ENCODE assay signal across 1 fruit fly cellular context in genomic region chr3R:23652525-23653108, dm6.
TF ChIP-seq lines count a peak whose summit lies in the region.

No protein-coding gene starts in this region.

TF ChIP-seq in whole organism, embryonic, 481 proteins besides CTCF, POLR2A, EP300 and RAD21 (continued from another document and continues in another):
- TF ChIP-seq trh (GFP tag; optimal IDR thresholded peaks at IDR 0.05; lab: Kevin White, UChicago) (no peak), CG2875 (GFP tag; optimal IDR thresholded peaks at IDR 0.05; lab: Kevin White, UChicago) (no peak), chn (GFP tag; optimal IDR thresholded peaks at IDR 0.05; lab: Kevin White, UChicago) (no peak), CG15073 (GFP tag; optimal IDR thresholded peaks at IDR 0.05; lab: Kevin White, UChicago) (no peak), phol (tag; optimal IDR thresholded peaks at IDR 0.05; lab: Kevin White, UChicago) (no peak), lov (optimal IDR thresholded peaks at IDR 0.05; lab: Kevin White, UChicago) (no peak), lov (GFP tag; IDR thresholded peaks at IDR 0.05; lab: Robert Waterston, UW) (no peak), bcd (GFP tag; optimal IDR thresholded peaks at IDR 0.05; lab: Kevin White, UChicago) (peak; percentile 72), CG7271 (tag; optimal IDR thresholded peaks at IDR 0.05; lab: Kevin White, UChicago) (no peak), gce (GFP tag; IDR thresholded peaks at IDR 0.05; lab: Robert Waterston, UW) (peak; percentile 24; the same call in 1 of the 3 replicates), ara (GFP tag; IDR thresholded peaks at IDR 0.05; lab: Robert Waterston, UW) (no peak), CG11696 (GFP tag; IDR thresholded peaks at IDR 0.05; lab: Robert Waterston, UW) (peak; percentile 67), sens-2 (GFP tag; IDR thresholded peaks at IDR 0.05; lab: Robert Waterston, UW) (0 out of 2 replicates have a peak, but pooled peaks have one; percentile 16), Abd-B (GFP tag; optimal IDR thresholded peaks at IDR 0.05; lab: Kevin White, UChicago) (peak; percentile 11), CG6175 (GFP tag; IDR thresholded peaks at IDR 0.05; lab: Robert Waterston, UW) (peak; percentile 67; the same call in 2 of the 3 replicates), CG12391 (tag; optimal IDR thresholded peaks at IDR 0.05; lab: Kevin White, UChicago) (no peak), cas (GFP tag; IDR thresholded peaks at IDR 0.05; lab: Robert Waterston, UW) (no peak), ase (GFP tag; IDR thresholded peaks at IDR 0.05; lab: Robert Waterston, UW) (no peak), CG8765 (GFP tag; IDR thresholded peaks at IDR 0.05; lab: Robert Waterston, UW) (no peak), CG13123 (GFP tag; optimal IDR thresholded peaks at IDR 0.05; lab: Kevin White, UChicago) (peak; percentile 26), pho (GFP tag; optimal IDR thresholded peaks at IDR 0.05; lab: Kevin White, UChicago) (peak; percentile 77), CG4854 (GFP tag; optimal IDR thresholded peaks at IDR 0.05; lab: Kevin White, UChicago) (peak; percentile 64), CG33213 (GFP tag; optimal IDR thresholded peaks at IDR 0.05; lab: Kevin White, UChicago) (peak; percentile 60), Eip74EF (GFP tag; optimal IDR thresholded peaks at IDR 0.05; lab: Kevin White, UChicago) (peak in 1 of 2 experiments; percentile 7), slp2 (GFP tag; optimal IDR thresholded peaks at IDR 0.05; lab: Kevin White, UChicago) (no peak), Dp (GFP tag; optimal IDR thresholded peaks at IDR 0.05; lab: Kevin White, UChicago) (no peak), gfzf (GFP tag; optimal IDR thresholded peaks at IDR 0.05; lab: Kevin White, UChicago) (no peak), en (GFP tag; optimal IDR thresholded peaks at IDR 0.05; lab: Kevin White, UChicago) (no peak), ind (GFP tag; optimal IDR thresholded peaks at IDR 0.05; lab: Kevin White, UChicago) (peak; percentile 23), CG17829 (tag; optimal IDR thresholded peaks at IDR 0.05; lab: Kevin White, UChicago) (no peak), stwl (tag; optimal IDR thresholded peaks at IDR 0.05; lab: Kevin White, UChicago) (no peak), CG12219 (GFP tag; optimal IDR thresholded peaks at IDR 0.05; lab: Kevin White, UChicago) (peak; percentile 12), CG7357 (GFP tag; IDR thresholded peaks at IDR 0.05; lab: Robert Waterston, UW) (peak; percentile 37; the same call in 1 of the 3 replicates), GATAe (GFP tag; conservative IDR thresholded peaks at IDR 0.05; lab: Robert Waterston, UW) (no peak; the same call in 1 of the 2 replicates), CG31224 (GFP tag; IDR thresholded peaks at IDR 0.05; lab: Robert Waterston, UW) (peak; percentile 41; the same call in 1 of the 2 replicates), Hmx (GFP tag; optimal IDR thresholded peaks at IDR 0.05; lab: Kevin White, UChicago) (no peak), CG34376 (GFP tag; optimal IDR thresholded peaks at IDR 0.05; lab: Kevin White, UChicago) (peak; percentile 30), CG10366 (GFP tag; IDR thresholded peaks at IDR 0.05; lab: Robert Waterston, UW) (peak; percentile 36; the same call in 1 of the 2 replicates), E2f1 (GFP tag; IDR thresholded peaks at IDR 0.05; lab: Robert Waterston, UW) (peak; percentile 25; the same call in 1 of the 2 replicates), ham (GFP tag; IDR thresholded peaks at IDR 0.05; lab: Robert Waterston, UW) (no peak), CG18262 (tag; optimal IDR thresholded peaks at IDR 0.05; lab: Kevin White, UChicago) (no peak), CG10209 (GFP tag; optimal IDR thresholded peaks at IDR 0.05; lab: Kevin White, UChicago) (peak; percentile 78), Opbp (GFP tag; IDR thresholded peaks at IDR 0.05; lab: Robert Waterston, UW; ENCODE audit: partially characterized antibody) (no peak), CG10321 (GFP tag; IDR thresholded peaks at IDR 0.05; lab: Robert Waterston, UW) (peak; percentile 70), CG13775 (GFP tag; optimal IDR thresholded peaks at IDR 0.05; lab: Kevin White, UChicago) (peak; percentile 48), HLH4C (GFP tag; IDR thresholded peaks at IDR 0.05; lab: Robert Waterston, UW; ENCODE audit: partially characterized antibody) (no peak), stc (GFP tag; IDR thresholded peaks at IDR 0.05; lab: Robert Waterston, UW) (peak; percentile 50; the same call in 1 of the 2 replicates), bowl (GFP tag; IDR thresholded peaks at IDR 0.05; lab: Robert Waterston, UW) (no peak), dysf (GFP tag; IDR thresholded peaks at IDR 0.05; lab: Robert Waterston, UW) (peak; percentile 78; the same call in 2 of the 3 replicates), CG30431 (GFP tag; optimal IDR thresholded peaks at IDR 0.05; lab: Kevin White, UChicago) (peak; percentile 6), H15 (GFP tag; IDR thresholded peaks at IDR 0.05; lab: Robert Waterston, UW) (no peak), pros (GFP tag; optimal IDR thresholded peaks at IDR 0.05; lab: Kevin White, UChicago) (no peak), org-1 (GFP tag; optimal IDR thresholded peaks at IDR 0.05; lab: Kevin White, UChicago) (peak; percentile 56), gcm2 (GFP tag; optimal IDR thresholded peaks at IDR 0.05; lab: Kevin White, UChicago) (peak; percentile 27), ATbp (GFP tag; optimal IDR thresholded peaks at IDR 0.05; lab: Kevin White, UChicago) (peak; percentile 33), CG10274 (GFP tag; optimal IDR thresholded peaks at IDR 0.05; lab: Kevin White, UChicago) (peak; percentile 71), Dref (GFP tag; IDR thresholded peaks at IDR 0.05; lab: Robert Waterston, UW) (no peak), CG10462 (GFP tag; optimal IDR thresholded peaks at IDR 0.05; lab: Kevin White, UChicago) (no peak), Six4 (GFP tag; optimal IDR thresholded peaks at IDR 0.05; lab: Kevin White, UChicago) (no peak), CG34422 (GFP tag; IDR thresholded peaks at IDR 0.05; lab: Robert Waterston, UW) (peak; percentile 53; the same call in 1 of the 3 replicates), insv (GFP tag; optimal IDR thresholded peaks at IDR 0.05; lab: Kevin White, UChicago) (no peak), jumu (GFP tag; optimal IDR thresholded peaks at IDR 0.05; lab: Kevin White, UChicago) (peak; percentile 4), ken (GFP tag; IDR thresholded peaks at IDR 0.05; lab: Robert Waterston, UW) (no peak), Dek (tag; optimal IDR thresholded peaks at IDR 0.05; lab: Kevin White, UChicago) (peak; percentile 60), CG18619 (GFP tag; optimal IDR thresholded peaks at IDR 0.05; lab: Kevin White, UChicago) (peak; percentile 78), mirr (GFP tag; optimal IDR thresholded peaks at IDR 0.05; lab: Kevin White, UChicago) (peak; percentile 86), CG8388 (GFP tag; optimal IDR thresholded peaks at IDR 0.05; lab: Kevin White, UChicago) (no peak), CG16863 (GFP tag; optimal IDR thresholded peaks at IDR 0.05; lab: Kevin White, UChicago) (peak; percentile 12), D19A (tag; optimal IDR thresholded peaks at IDR 0.05; lab: Kevin White, UChicago) (no peak), Mrtf (GFP tag; IDR thresholded peaks at IDR 0.05; lab: Robert Waterston, UW) (peak; percentile 49; the same call in 1 of the 3 replicates), prd (optimal IDR thresholded peaks at IDR 0.05; lab: Kevin White, UChicago) (no peak), prd (GFP tag; IDR thresholded peaks at IDR 0.05; lab: Robert Waterston, UW) (no peak; the same call in 2 of the 3 replicates), fd64A (GFP tag; optimal IDR thresholded peaks at IDR 0.05; lab: Kevin White, UChicago) (no peak), CG6813 (GFP tag; optimal IDR thresholded peaks at IDR 0.05; lab: Kevin White, UChicago) (peak; percentile 65), Max (GFP tag; optimal IDR thresholded peaks at IDR 0.05; lab: Kevin White, UChicago) (no peak), run (tag; optimal IDR thresholded peaks at IDR 0.05; lab: Kevin White, UChicago) (peak; percentile 16), CG12942 (GFP tag; optimal IDR thresholded peaks at IDR 0.05; lab: Kevin White, UChicago) (peak; percentile 51), HLH54F (GFP tag; optimal IDR thresholded peaks at IDR 0.05; lab: Kevin White, UChicago) (peak; percentile 31), CG8924 (tag; optimal IDR thresholded peaks at IDR 0.05; lab: Kevin White, UChicago) (peak; percentile 34), schlank (tag; optimal IDR thresholded peaks at IDR 0.05; lab: Kevin White, UChicago) (peak; percentile 83), sna (GFP tag; IDR thresholded peaks at IDR 0.05; lab: Robert Waterston, UW; ENCODE audit: partially characterized antibody) (no peak), Jarid2 (GFP tag; optimal IDR thresholded peaks at IDR 0.05; lab: Kevin White, UChicago) (peak; percentile 41), D (optimal IDR thresholded peaks at IDR 0.05; lab: Kevin White, UChicago) (no peak), D (GFP tag; optimal IDR thresholded peaks at IDR 0.05; lab: Kevin White, UChicago) (no peak), fru (optimal IDR thresholded peaks at IDR 0.05; lab: Kevin White, UChicago) (no peak), CG3847 (GFP tag; IDR thresholded peaks at IDR 0.05; lab: Robert Waterston, UW) (peak; percentile 50; the same call in 1 of the 2 replicates), Hr51 (GFP tag; optimal IDR thresholded peaks at IDR 0.05; lab: Kevin White, UChicago) (peak; percentile 15 to 56), CG17568 (GFP tag; optimal IDR thresholded peaks at IDR 0.05; lab: Kevin White, UChicago) (peak; percentile 65), B-H2 (GFP tag; optimal IDR thresholded peaks at IDR 0.05; lab: Kevin White, UChicago) (peak; percentile 20), CG11456 (GFP tag; IDR thresholded peaks at IDR 0.05; lab: Robert Waterston, UW) (peak; percentile 76), Poxn (GFP tag; IDR thresholded peaks at IDR 0.05; lab: Robert Waterston, UW) (no peak), CG6791 (GFP tag; IDR thresholded peaks at IDR 0.05; lab: Robert Waterston, UW; ENCODE audit: partially characterized antibody) (no peak), sr (GFP tag; IDR thresholded peaks at IDR 0.05; lab: Robert Waterston, UW) (no peak), Ets65A (GFP tag; lab: Kevin White, UChicago) (peak; percentile 66), fd3F (GFP tag; optimal IDR thresholded peaks at IDR 0.05; lab: Kevin White, UChicago) (peak; percentile 91), Doc3 (GFP tag; IDR thresholded peaks at IDR 0.05; lab: Robert Waterston, UW; ENCODE audit: partially characterized antibody) (no peak), row (GFP tag; IDR thresholded peaks at IDR 0.05; lab: Robert Waterston, UW) (peak; percentile 28; the same call in 2 of the 3 replicates), vfl (GFP tag; optimal IDR thresholded peaks at IDR 0.05; lab: Kevin White, UChicago) (no peak), CG3726 (GFP tag; IDR thresholded peaks at IDR 0.05; lab: Robert Waterston, UW) (peak; percentile 52; the same call in 1 of the 3 replicates), maf-S (GFP tag; optimal IDR thresholded peaks at IDR 0.05; lab: Kevin White, UChicago) (peak; percentile 63), Atf-2 (GFP tag; optimal IDR thresholded peaks at IDR 0.05; lab: Kevin White, UChicago) (no peak), Dip3 (GFP tag; optimal IDR thresholded peaks at IDR 0.05; lab: Kevin White, UChicago) (peak; percentile 67), Bgb (GFP tag; IDR thresholded peaks at IDR 0.05; lab: Robert Waterston, UW; ENCODE audit: partially characterized antibody) (no peak), CG9609 (GFP tag; optimal IDR thresholded peaks at IDR 0.05; lab: Kevin White, UChicago) (peak; percentile 46), HmgD (GFP tag; optimal IDR thresholded peaks at IDR 0.05; lab: Kevin White, UChicago) (no peak), CG11504 (tag; optimal IDR thresholded peaks at IDR 0.05; lab: Kevin White, UChicago) (peak; percentile 48), CG15601 (tag; optimal IDR thresholded peaks at IDR 0.05; lab: Kevin White, UChicago) (no peak), Stat92E (GFP tag; optimal IDR thresholded peaks at IDR 0.05; lab: Kevin White, UChicago) (no peak), Nf-YB (GFP tag; optimal IDR thresholded peaks at IDR 0.05; lab: Kevin White, UChicago) (peak; percentile 27), oc (tag; optimal IDR thresholded peaks at IDR 0.05; lab: Kevin White, UChicago) (no peak), CG8944 (GFP tag; optimal IDR thresholded peaks at IDR 0.05; lab: Kevin White, UChicago) (no peak), Lhr (GFP tag; optimal IDR thresholded peaks at IDR 0.05; lab: Kevin White, UChicago) (no peak), bab2 (GFP tag; optimal IDR thresholded peaks at IDR 0.05; lab: Kevin White, UChicago) (peak; percentile 55), Pdp1 (GFP tag; optimal IDR thresholded peaks at IDR 0.05; lab: Kevin White, UChicago) (peak; percentile 4 to 43), eyg (GFP tag; optimal IDR thresholded peaks at IDR 0.05; lab: Kevin White, UChicago) (peak; percentile 51), lola (GFP tag; optimal IDR thresholded peaks at IDR 0.05; lab: Kevin White, UChicago) (no peak), CG2678 (tag; optimal IDR thresholded peaks at IDR 0.05; lab: Kevin White, UChicago) (peak; percentile 79), CG15514 (GFP tag; optimal IDR thresholded peaks at IDR 0.05; lab: Kevin White, UChicago) (peak; percentile 83), pb (GFP tag; optimal IDR thresholded peaks at IDR 0.05; lab: Kevin White, UChicago) (no peak), wdn (GFP tag; IDR thresholded peaks at IDR 0.05; lab: Robert Waterston, UW) (0 out of 2 replicates have a peak, but pooled peaks have one; percentile 21), bigmax (GFP tag; optimal IDR thresholded peaks at IDR 0.05; lab: Kevin White, UChicago) (no peak), her (GFP tag; optimal IDR thresholded peaks at IDR 0.05; lab: Kevin White, UChicago) (peak; percentile 51), CG11695 (GFP tag; IDR thresholded peaks at IDR 0.05; lab: Robert Waterston, UW) (peak; percentile 72), hkb (optimal IDR thresholded peaks at IDR 0.05; lab: Kevin White, UChicago) (no peak), hkb (GFP tag; IDR thresholded peaks at IDR 0.05; lab: Robert Waterston, UW) (peak; percentile 71), Ptx1 (GFP tag; IDR thresholded peaks at IDR 0.05; lab: Robert Waterston, UW) (no peak), pan (optimal IDR thresholded peaks at IDR 0.05; lab: Kevin White, UChicago) (no peak), pan (GFP tag; optimal IDR thresholded peaks at IDR 0.05 in 1 of 2, IDR thresholded peaks at IDR 0.05 in 1 of 2) (peak in 1 of 2 experiments; percentile 48), CoRest (tag; optimal IDR thresholded peaks at IDR 0.05; lab: Kevin White, UChicago) (peak; percentile 76), br (optimal IDR thresholded peaks at IDR 0.05; lab: Kevin White, UChicago) (no peak), CG1603 (tag; optimal IDR thresholded peaks at IDR 0.05; lab: Kevin White, UChicago) (peak; percentile 38), tup (GFP tag; optimal IDR thresholded peaks at IDR 0.05; lab: Kevin White, UChicago) (peak; percentile 43), abd-A (tag; optimal IDR thresholded peaks at IDR 0.05; lab: Kevin White, UChicago) (no peak)
